Fruit fly (Drosophila melanogaster) whole organism, embryonic: ENCODE results near the gene Dyrk2.

ENCODE experiments used
- Blimp-1 ChIP-seq: fragments of 200-800 bp; sonication (Bioruptor generic); optimal IDR thresholded peaks from 3 replicates; lab custom pipeline; 2018; ENCODE audit warnings: missing biosample characterization, missing genetic modification characterization, mild to moderate bottlenecking, moderate library complexity, missing genetic modification reagents
- CG10209 ChIP-seq: fragments of 200-800 bp; sonication (Bioruptor generic); optimal IDR thresholded peaks from 3 replicates; lab custom pipeline; 2017; ENCODE audit warnings: missing biosample characterization, mild to moderate bottlenecking, missing genetic modification characterization, missing genetic modification reagents
- CG11696 ChIP-seq: fragments of 200-800 bp; sonication (Bioruptor generic); IDR thresholded peaks from 2 replicates; pipeline ENCODE4 v1.3.6; 2022; ENCODE audit warnings: missing biosample characterization, missing genetic modification characterization
- CG12155 ChIP-seq: fragments of 200-800 bp; sonication (Bioruptor generic); optimal IDR thresholded peaks from 3 replicates; lab custom pipeline; 2016; ENCODE audit warnings: missing biosample characterization, missing genetic modification characterization
- CG13894 ChIP-seq: fragments of 200-800 bp; sonication (Bioruptor generic); optimal IDR thresholded peaks from 3 replicates; lab custom pipeline; 2018; ENCODE audit warnings: missing biosample characterization, mild to moderate bottlenecking, missing genetic modification characterization, moderate library complexity
- CG17568 ChIP-seq: fragments of 200-800 bp; sonication (Bioruptor generic); optimal IDR thresholded peaks from 2 replicates; lab custom pipeline; 2018; ENCODE audit warnings: missing biosample characterization, mild to moderate bottlenecking, missing genetic modification characterization, moderate library complexity
- CG1792 ChIP-seq: fragments of 200-800 bp; sonication (Bioruptor generic); optimal IDR thresholded peaks from 2 replicates; lab custom pipeline; 2016; ENCODE audit warnings: missing biosample characterization, missing genetic modification characterization
- CG2678 ChIP-seq: fragments of 200-800 bp; sonication (Bioruptor generic); optimal IDR thresholded peaks from 3 replicates; lab custom pipeline; 2019; ENCODE audit warnings: missing biosample characterization, mild to moderate bottlenecking, missing genetic modification characterization, moderate library complexity
- CG30431 ChIP-seq: fragments of 200-800 bp; sonication (Bioruptor generic); optimal IDR thresholded peaks from 2 replicates; lab custom pipeline; 2017; ENCODE audit warnings: missing biosample characterization, missing genetic modification characterization
- CG31388 ChIP-seq: fragments of 200-800 bp; sonication (Bioruptor generic); optimal IDR thresholded peaks from 2 replicates; lab custom pipeline; 2016; ENCODE audit warnings: missing biosample characterization, missing genetic modification characterization
- CG3163 ChIP-seq: fragments of 200-800 bp; sonication (Bioruptor generic); optimal IDR thresholded peaks from 3 replicates; lab custom pipeline; 2016; ENCODE audit warnings: missing biosample characterization, missing genetic modification characterization
- CG3726 ChIP-seq: fragments of 200-800 bp; sonication (Bioruptor generic); IDR thresholded peaks from 3 replicates; pipeline ENCODE4, ENCODE4 v1.3.6; 2022; ENCODE audit warnings: missing biosample characterization, missing genetic modification characterization
- CG4282 ChIP-seq: fragments of 200-800 bp; sonication (Bioruptor generic); optimal IDR thresholded peaks from 2 replicates; lab custom pipeline; 2016; ENCODE audit warnings: missing biosample characterization, missing genetic modification characterization
- CG4707 ChIP-seq: fragments of 200-800 bp; sonication (Bioruptor generic); optimal IDR thresholded peaks from 2 replicates; lab custom pipeline; 2018; ENCODE audit warnings: missing biosample characterization, mild to moderate bottlenecking, missing genetic modification characterization, moderate library complexity
- CG4854 ChIP-seq: fragments of 200-800 bp; sonication (Bioruptor generic); optimal IDR thresholded peaks from 2 replicates; lab custom pipeline; 2016; ENCODE audit warnings: missing biosample characterization, missing genetic modification characterization, inconsistent platforms
- CG5953 ChIP-seq: fragments of 200-800 bp; sonication (Bioruptor generic); IDR thresholded peaks from 2 replicates; pipeline ENCODE4 v1.3.6; 2022; ENCODE audit warnings: missing biosample characterization, missing genetic modification characterization
- CG8089 ChIP-seq: fragments of 200-800 bp; sonication (Bioruptor generic); optimal IDR thresholded peaks from 3 replicates; lab custom pipeline; 2016; ENCODE audit warnings: missing biosample characterization, missing genetic modification characterization
- HLH3B ChIP-seq: fragments of 200-800 bp; sonication (Bioruptor generic); IDR thresholded peaks from 2 replicates; pipeline ENCODE4 v1.3.6; 2022; ENCODE audit warnings: missing biosample characterization, missing genetic modification characterization
- Hr51 ChIP-seq, 2 experiments: fragments of 200-800 bp; sonication (Bioruptor generic); optimal IDR thresholded peaks; 2 replicates in 1 of 2; 3 replicates in 1 of 2; lab custom pipeline; 2016 to 2018; ENCODE audit warnings: missing biosample characterization in 2 of 2, missing genetic modification characterization in 2 of 2, mild to moderate bottlenecking in 1 of 2, moderate library complexity in 1 of 2
- Med ChIP-seq: fragments of 200-800 bp; sonication (Bioruptor generic); peaks from one replicate; lab custom pipeline; 2016; ENCODE audit warnings: missing biosample characterization, missing genetic modification characterization, mild to moderate bottlenecking, inconsistent platforms, moderate library complexity
- NFAT ChIP-seq: fragments of 200-800 bp; sonication (Bioruptor generic); IDR thresholded peaks from 2 replicates; pipeline ENCODE4 v1.3.6; 2022; ENCODE audit warnings: missing biosample characterization, missing genetic modification characterization
- Nf-YA ChIP-seq: fragments of 200-800 bp; sonication (Bioruptor generic); IDR thresholded peaks from 2 replicates; pipeline ENCODE4 v1.3.6; 2022; ENCODE audit warnings: missing biosample characterization, missing genetic modification characterization
- Nf-YB ChIP-seq: fragments of 200-800 bp; sonication (Bioruptor generic); optimal IDR thresholded peaks from 3 replicates; lab custom pipeline; 2019; ENCODE audit warnings: missing biosample characterization, mild to moderate bottlenecking, missing genetic modification characterization, moderate library complexity
- Pdp1 ChIP-seq, 2 experiments: fragments of 200-800 bp; sonication (Bioruptor generic); optimal IDR thresholded peaks; 3 replicates each; lab custom pipeline; 2016; ENCODE audit warnings: missing biosample characterization in 2 of 2, missing genetic modification characterization in 2 of 2, mild to moderate bottlenecking in 1 of 2, moderate library complexity in 1 of 2
- Rfx ChIP-seq: fragments of 200-800 bp; sonication (Bioruptor generic); IDR thresholded peaks from 2 replicates; pipeline ENCODE4 v1.3.6; 2022; ENCODE audit warnings: missing biosample characterization, missing genetic modification characterization
- abd-A ChIP-seq: fragments of 200-800 bp; sonication (Bioruptor generic); optimal IDR thresholded peaks from 3 replicates; lab custom pipeline; 2019; ENCODE audit warnings: missing biosample characterization, mild to moderate bottlenecking, missing genetic modification characterization, moderate library complexity
- btn ChIP-seq: fragments of 200-800 bp; sonication (Bioruptor generic); optimal IDR thresholded peaks from 2 replicates; lab custom pipeline; 2016; ENCODE audit warnings: missing biosample characterization, missing genetic modification characterization
- caup ChIP-seq: fragments of 200-800 bp; sonication (Bioruptor generic); optimal IDR thresholded peaks from 3 replicates; lab custom pipeline; 2017; ENCODE audit warnings: missing biosample characterization, mild to moderate bottlenecking, missing genetic modification characterization, moderate library complexity; ENCODE audit not compliant: severe bottlenecking
- chm ChIP-seq: fragments of 200-800 bp; sonication (Bioruptor generic); IDR thresholded peaks from 2 replicates; pipeline ENCODE4 v1.3.6; 2022; ENCODE audit warnings: missing biosample characterization, missing genetic modification characterization
- crp ChIP-seq, 2 experiments: fragments of 200-800 bp; sonication (Bioruptor generic); optimal IDR thresholded peaks; 2 replicates in 1 of 2; 3 replicates in 1 of 2; lab custom pipeline; 2017; ENCODE audit warnings: missing biosample characterization in 2 of 2, missing genetic modification characterization in 2 of 2, mild to moderate bottlenecking in 1 of 2, moderate library complexity in 1 of 2
- dati ChIP-seq: fragments of 200-800 bp; sonication (Bioruptor generic); IDR thresholded peaks from 2 replicates; pipeline ENCODE4 v1.3.6; 2022; ENCODE audit warnings: missing biosample characterization, missing genetic modification characterization
- dmrt11E ChIP-seq: fragments of 200-800 bp; sonication (Bioruptor generic); optimal IDR thresholded peaks from 3 replicates; lab custom pipeline; 2018; ENCODE audit warnings: missing biosample characterization, mild to moderate bottlenecking, missing genetic modification characterization, moderate library complexity
- dpn ChIP-seq, 2 experiments: fragments of 200-800 bp; sonication (Bioruptor generic); optimal IDR thresholded peaks; 3 replicates each; lab custom pipeline; 2016; ENCODE audit warnings: missing biosample characterization in 2 of 2, missing genetic modification characterization in 2 of 2
- eve ChIP-seq, 2 experiments: fragments of >200 bp; optimal IDR thresholded peaks; 2 replicates each; lab custom pipeline; 2017; ENCODE audit warnings: missing biosample characterization in 2 of 2, missing genetic modification characterization in 2 of 2
- gcm ChIP-seq: fragments of 200-800 bp; sonication (Bioruptor generic); optimal IDR thresholded peaks from 2 replicates; lab custom pipeline; 2019; ENCODE audit warnings: missing biosample characterization, mild to moderate bottlenecking, missing genetic modification characterization, moderate library complexity
- insv ChIP-seq, 2 experiments: fragments of 200-800 bp; sonication (Bioruptor generic); optimal IDR thresholded peaks; 3 replicates each; lab custom pipeline; 2016 to 2018; ENCODE audit warnings: missing biosample characterization in 2 of 2, missing genetic modification characterization in 2 of 2
- jumu ChIP-seq: fragments of 200-800 bp; sonication (Bioruptor generic); optimal IDR thresholded peaks from 3 replicates; lab custom pipeline; 2016; ENCODE audit warnings: missing biosample characterization, missing genetic modification characterization
- kay ChIP-seq: fragments of 200-800 bp; sonication (Bioruptor generic); optimal IDR thresholded peaks from 2 replicates; lab custom pipeline; 2016; ENCODE audit warnings: missing biosample characterization, missing genetic modification characterization
- klu ChIP-seq: fragments of 200-800 bp; sonication (Bioruptor generic); IDR thresholded peaks from 2 replicates; pipeline ENCODE4 v1.3.6; 2022; ENCODE audit warnings: missing biosample characterization, missing genetic modification characterization
- oc ChIP-seq: fragments of 200-800 bp; sonication (Bioruptor generic); optimal IDR thresholded peaks from 2 replicates; lab custom pipeline; 2018; ENCODE audit warnings: missing biosample characterization, mild to moderate bottlenecking, missing genetic modification characterization, moderate library complexity
- peb ChIP-seq: fragments of 200-800 bp; sonication (Bioruptor generic); IDR thresholded peaks from 2 replicates; pipeline ENCODE4 v1.3.6; 2022; ENCODE audit warnings: missing biosample characterization, missing genetic modification characterization
- pita ChIP-seq: fragments of 200-800 bp; sonication (Bioruptor generic); optimal IDR thresholded peaks from 2 replicates; lab custom pipeline; 2017; ENCODE audit warnings: missing biosample characterization, mild to moderate bottlenecking, missing genetic modification characterization
- ro ChIP-seq: fragments of 200-800 bp; sonication (Bioruptor generic); IDR thresholded peaks from 2 replicates; pipeline ENCODE4 v1.3.6; 2022; ENCODE audit warnings: missing biosample characterization, missing genetic modification characterization
- sd ChIP-seq: fragments of 200-800 bp; sonication (Bioruptor generic); optimal IDR thresholded peaks from 3 replicates; lab custom pipeline; 2018; ENCODE audit warnings: missing biosample characterization, mild to moderate bottlenecking, missing genetic modification characterization, moderate library complexity
- slbo ChIP-seq: fragments of 200-800 bp; sonication (Bioruptor generic); IDR thresholded peaks from 2 replicates; pipeline ENCODE4 v1.3.6; 2022; ENCODE audit warnings: missing biosample characterization, missing genetic modification characterization
- stc ChIP-seq: fragments of 200-800 bp; sonication (Bioruptor generic); IDR thresholded peaks from 2 replicates; pipeline ENCODE4 v1.3.6; 2022; ENCODE audit warnings: missing biosample characterization, missing genetic modification characterization
- ttk ChIP-seq: fragments of 200-800 bp; sonication (Bioruptor generic); IDR thresholded peaks from 2 replicates; pipeline ENCODE4 v2.1.2; 2022; ENCODE audit warnings: missing biosample characterization, missing genetic modification characterization
- wdn ChIP-seq: fragments of 200-800 bp; sonication (Bioruptor generic); IDR thresholded peaks from 2 replicates; pipeline ENCODE4 v1.3.6; 2022; ENCODE audit warnings: missing biosample characterization, missing genetic modification characterization

The Dyrk2 gene

dm6 chr2L:14169653-14170052 lies 64.3 kb downstream of the Dyrk2 start:
- TF ChIP-seq sd (tag; lab: Kevin White, UChicago) (peak; percentile 87), klu (GFP tag; lab: Robert Waterston, UW) (no peak), oc (tag; lab: Kevin White, UChicago) (peak; percentile 23), CG11696 (GFP tag; lab: Robert Waterston, UW) (no peak), Med (GFP tag; lab: Kevin White, UChicago) (no peak), gcm (GFP tag; lab: Kevin White, UChicago) (no peak), CG4707 (GFP tag; lab: Kevin White, UChicago) (no peak), CG2678 (tag; lab: Kevin White, UChicago) (no peak), CG31388 (GFP tag; lab: Kevin White, UChicago) (no peak), Pdp1 (GFP tag; optimal IDR thresholded peaks at IDR 0.05; lab: Kevin White, UChicago) (peak in 1 of 2 experiments; percentile 27), stc (no peak), abd-A (peak; percentile 44), insv (GFP tag; optimal IDR thresholded peaks at IDR 0.05; lab: Kevin White, UChicago) (no peak), CG12155 (GFP tag; lab: Kevin White, UChicago) (no peak), Blimp-1 (GFP tag; lab: Kevin White, UChicago) (peak; percentile 98), eve (GFP tag; optimal IDR thresholded peaks at IDR 0.05; lab: Kevin White, UChicago) (peak in 1 of 2 experiments; percentile 15)

- no peak for TF ChIP-seq CG3163
- no peak for TF ChIP-seq Nf-YB (GFP tag; lab: Kevin White, UChicago)
- no peak for TF ChIP-seq Nf-YA (GFP tag; lab: Robert Waterston, UW)
- TF ChIP-seq Rfx, result no peak
- TF ChIP-seq CG5953 (GFP tag; lab: Robert Waterston, UW), result no peak
- TF ChIP-seq dmrt11E (tag; lab: Kevin White, UChicago), result no peak
- no peak for TF ChIP-seq CG1792 (GFP tag; lab: Kevin White, UChicago)
- no peak for TF ChIP-seq sd (tag; lab: Kevin White, UChicago)
- no peak for TF ChIP-seq dati (GFP tag; lab: Robert Waterston, UW)
These were observed 70.8 kb downstream of the Dyrk2 start, which contains the start of gene CG43332 for dm6 chr2L:14163122-14163521. Gene CG43332 (minus strand): TSS chr2L:14163222.

- TF ChIP-seq chm (GFP tag; lab: Robert Waterston, UW) (no peak), kay (no peak), crp (GFP tag; optimal IDR thresholded peaks at IDR 0.05; lab: Kevin White, UChicago) (no peak), jumu (GFP tag; lab: Kevin White, UChicago) (no peak), CG17568 (GFP tag; lab: Kevin White, UChicago) (no peak), peb (GFP tag; lab: Robert Waterston, UW) (no peak), HLH3B (no peak), CG2678 (tag; lab: Kevin White, UChicago) (no peak), CG3726 (no peak), ro (no peak), dati (GFP tag; lab: Robert Waterston, UW) (0 out of 2 replicates have a peak, but pooled peaks have one; percentile 19), dpn (GFP tag; optimal IDR thresholded peaks at IDR 0.05; lab: Kevin White, UChicago) (no peak), caup (GFP tag; lab: Kevin White, UChicago) (no peak), NFAT (GFP tag; lab: Robert Waterston, UW) (0 out of 2 replicates have a peak, but pooled peaks have one; percentile 10), CG30431 (GFP tag; lab: Kevin White, UChicago) (no peak), CG4854 (GFP tag; lab: Kevin White, UChicago) (no peak), Hr51 (GFP tag; optimal IDR thresholded peaks at IDR 0.05; lab: Kevin White, UChicago) (no peak), CG10209 (GFP tag; lab: Kevin White, UChicago) (no peak), btn (GFP tag; lab: Kevin White, UChicago) (no peak), CG4282 (GFP tag; lab: Kevin White, UChicago) (no peak), CG8089 (GFP tag; lab: Kevin White, UChicago) (peak; percentile 0), wdn (GFP tag; lab: Robert Waterston, UW) (0 out of 2 replicates have a peak, but pooled peaks have one; percentile 14), slbo (GFP tag; lab: Robert Waterston, UW) (peak; percentile 51; the same call in 1 of the 2 replicates), CG13894 (peak; percentile 18), ttk (GFP tag; lab: Robert Waterston, UW) (no peak), pita (GFP tag; lab: Kevin White, UChicago) (peak; percentile 15)
These were observed 73.0 kb downstream of the Dyrk2 start for dm6 chr2L:14160887-14161286.
